Worm (Caenorhabditis elegans) whole organism, L4 larva: Measurements from ENCODE around the gene C56C10.9.

ENCODE experiments used
- D1046.2 ChIP-seq: fragments of 200-800 bp; sonication (Bioruptor generic); IDR thresholded peaks from 2 replicates; pipeline ENCODE4 v1.3.6; 2022; ENCODE audit warnings: missing genetic modification characterization, missing compliant biosample characterization
- F10B5.3 ChIP-seq: sonication (generic microtip); optimal IDR thresholded peaks from 2 replicates; lab custom pipeline; 2016; ENCODE audit warnings: mild to moderate bottlenecking, missing genetic modification characterization, missing compliant biosample characterization
- F26F4.8 ChIP-seq: fragments of 200-800 bp; sonication (Bioruptor generic); conservative IDR thresholded peaks from 2 replicates; pipeline ENCODE4 v1.3.6; 2022; ENCODE audit warnings: missing genetic modification characterization, missing compliant biosample characterization
- F49E8.2 ChIP-seq: sonication (generic microtip); optimal IDR thresholded peaks from 2 replicates; lab custom pipeline; 2016; ENCODE audit warnings: missing compliant biosample characterization, mild to moderate bottlenecking, missing genetic modification characterization, borderline replicate concordance
- Y105C5A.15 ChIP-seq: fragments of 200-800 bp; sonication (Bioruptor generic); IDR thresholded peaks from 2 replicates; pipeline ENCODE4 v1.3.6; 2022; ENCODE audit warnings: missing genetic modification characterization, missing compliant biosample characterization
- Y5F2A.4 ChIP-seq: fragments of 200-800 bp; sonication (Bioruptor generic); optimal IDR thresholded peaks from 2 replicates; lab custom pipeline; 2018; ENCODE audit warnings: mild to moderate bottlenecking, missing genetic modification characterization, missing compliant biosample characterization
- ZK546.5 ChIP-seq, 2 experiments: sonication (generic microtip); optimal IDR thresholded peaks; 2 replicates each; lab custom pipeline; 2017; ENCODE audit warnings: missing biosample characterization in 2 of 2, missing genetic modification characterization in 2 of 2
- aha-1 ChIP-seq: fragments of 150-350 bp; peaks from one replicate; lab custom pipeline; 2014; ENCODE audit warnings: missing biosample characterization, missing genetic modification characterization
- ama-1 ChIP-seq: fragments of 150-350 bp; optimal IDR thresholded peaks from 2 replicates; lab custom pipeline; 2014; ENCODE audit warnings: inconsistent platforms, mixed read lengths
- attf-4 ChIP-seq: sonication (generic microtip); optimal IDR thresholded peaks from 3 replicates; lab custom pipeline; 2017; ENCODE audit warnings: missing biosample characterization, missing genetic modification characterization
- ceh-32 ChIP-seq: sonication (generic microtip); optimal IDR thresholded peaks from 2 replicates; lab custom pipeline; 2016; ENCODE audit warnings: mild to moderate bottlenecking, missing genetic modification characterization, missing compliant biosample characterization; ENCODE audit not compliant: poor library complexity
- ceh-44 ChIP-seq: fragments of 200-800 bp; sonication (Bioruptor generic); IDR thresholded peaks from 2 replicates; pipeline ENCODE4 v1.3.6; 2022; ENCODE audit warnings: missing genetic modification reagents, missing genetic modification characterization, missing compliant biosample characterization
- ces-1 ChIP-seq: fragments of 150-350 bp; sonication (generic microtip); optimal IDR thresholded peaks from 4 replicates; lab custom pipeline; 2014; ENCODE audit warnings: missing biosample characterization, missing genetic modification reagents, missing genetic modification characterization
- cey-2 ChIP-seq: sonication (generic microtip); optimal IDR thresholded peaks from 3 replicates; lab custom pipeline; 2017; ENCODE audit warnings: missing genetic modification characterization, mild to moderate bottlenecking, missing compliant biosample characterization, antibody characterized with exemption, borderline replicate concordance; ENCODE audit not compliant: insufficient read depth
- ctbp-1 ChIP-seq: fragments of 200-800 bp; sonication (Bioruptor generic); IDR thresholded peaks from 2 replicates; pipeline ENCODE4 v1.3.6; 2022; ENCODE audit warnings: missing genetic modification reagents, missing genetic modification characterization, missing compliant biosample characterization
- dmd-6 ChIP-seq: fragments of 200-800 bp; sonication (Bioruptor generic); IDR thresholded peaks from 2 replicates; pipeline ENCODE4 v1.3.6; 2022; ENCODE audit warnings: missing genetic modification reagents, missing genetic modification characterization, missing compliant biosample characterization
- dmd-8 ChIP-seq: fragments of 200-800 bp; sonication (Bioruptor generic); IDR thresholded peaks from 2 replicates; pipeline ENCODE4 v1.3.6; 2022; ENCODE audit warnings: missing genetic modification characterization, missing compliant biosample characterization
- dpl-1 ChIP-seq: fragments of 150-350 bp; optimal IDR thresholded peaks from 2 replicates; lab custom pipeline; 2014; ENCODE audit warnings: missing biosample characterization, missing genetic modification reagents, missing genetic modification characterization
- dve-1 ChIP-seq: sonication (generic microtip); optimal IDR thresholded peaks from 2 replicates; lab custom pipeline; 2017; ENCODE audit warnings: antibody characterized with exemption, mild to moderate bottlenecking, missing genetic modification characterization, missing compliant biosample characterization; ENCODE audit not compliant: insufficient read depth
- egl-27 ChIP-seq: sonication (generic microtip); optimal IDR thresholded peaks from 3 replicates; lab custom pipeline; 2017; ENCODE audit warnings: missing biosample characterization, missing genetic modification reagents, missing genetic modification characterization
- fos-1 ChIP-seq: fragments of 150-350 bp; optimal IDR thresholded peaks from 2 replicates; lab custom pipeline; 2014; ENCODE audit warnings: missing biosample characterization, missing genetic modification characterization
- hif-1 ChIP-seq, 2 experiments: sonication (generic microtip); optimal IDR thresholded peaks; 2 replicates each; lab custom pipeline; 2016 to 2017; ENCODE audit warnings: missing compliant biosample characterization in 2 of 2, missing genetic modification characterization in 2 of 2, missing genetic modification reagents in 2 of 2, missing genotype in 2 of 2, mild to moderate bottlenecking in 1 of 2
- hlh-11 ChIP-seq: fragments of 200-800 bp; sonication (Bioruptor generic); optimal IDR thresholded peaks from 2 replicates; lab custom pipeline; 2018; ENCODE audit warnings: mild to moderate bottlenecking, missing genetic modification characterization, missing compliant biosample characterization
- hmg-1.1 ChIP-seq: fragments of 200-800 bp; sonication (Bioruptor generic); IDR thresholded peaks from 2 replicates; pipeline ENCODE4 v1.3.6; 2022; ENCODE audit warnings: missing genetic modification reagents, missing genetic modification characterization, missing compliant biosample characterization
- lim-7 ChIP-seq: fragments of 200-800 bp; sonication (Bioruptor generic); IDR thresholded peaks from 2 replicates; pipeline ENCODE4 v1.3.6; 2022; ENCODE audit warnings: missing genetic modification characterization, missing compliant biosample characterization
- lin-15B ChIP-seq: fragments of 150-350 bp; sonication (generic microtip); optimal IDR thresholded peaks from 3 replicates; lab custom pipeline; 2014; ENCODE audit warnings: missing biosample characterization, missing genetic modification characterization
- lir-3 ChIP-seq: sonication (generic microtip); optimal IDR thresholded peaks from 2 replicates; lab custom pipeline; 2016; ENCODE audit warnings: mild to moderate bottlenecking, missing genetic modification characterization, missing compliant biosample characterization
- lsy-2 ChIP-seq, 2 experiments: fragments of 150-350 bp in 1 of 2; sonication (generic microtip) in 1 of 2; optimal IDR thresholded peaks; 2 replicates each; lab custom pipeline; 2014 to 2017; ENCODE audit warnings: missing biosample characterization in 2 of 2, missing genetic modification characterization in 2 of 2
- mdl-1 ChIP-seq, 2 experiments: fragments of 150-350 bp in 1 of 2; sonication (generic microtip) in 1 of 2; optimal IDR thresholded peaks; 2 replicates each; lab custom pipeline; 2014 to 2017; ENCODE audit warnings: missing biosample characterization in 2 of 2, missing genetic modification characterization in 2 of 2
- mdt-29 ChIP-seq: fragments of 200-800 bp; sonication (Bioruptor generic); IDR thresholded peaks from 2 replicates; pipeline ENCODE4 v1.3.6; 2022; ENCODE audit warnings: missing genetic modification reagents, missing genetic modification characterization, missing compliant biosample characterization
- mes-2 ChIP-seq: sonication (generic microtip); optimal IDR thresholded peaks from 2 replicates; lab custom pipeline; 2016; ENCODE audit warnings: missing genotype, mild to moderate bottlenecking, missing genetic modification characterization, missing compliant biosample characterization; ENCODE audit not compliant: poor library complexity, severe bottlenecking
- mxl-3 ChIP-seq: fragments of 200-800 bp; sonication (Bioruptor generic); optimal IDR thresholded peaks from 2 replicates; lab custom pipeline; 2018; ENCODE audit warnings: mild to moderate bottlenecking, missing genetic modification characterization, missing compliant biosample characterization
- nhr-41 ChIP-seq: fragments of 200-800 bp; sonication (Bioruptor generic); IDR thresholded peaks from 2 replicates; pipeline ENCODE4 v1.3.6; 2022; ENCODE audit warnings: missing genetic modification reagents, missing genetic modification characterization, missing compliant biosample characterization
- nhr-42 ChIP-seq: fragments of 200-800 bp; sonication (Bioruptor generic); IDR thresholded peaks from 2 replicates; pipeline ENCODE4 v1.3.6; 2022; ENCODE audit warnings: missing genetic modification characterization, missing compliant biosample characterization
- nhr-48 ChIP-seq: sonication (generic microtip); optimal IDR thresholded peaks from 2 replicates; lab custom pipeline; 2016; ENCODE audit warnings: mild to moderate bottlenecking, missing genetic modification characterization, missing compliant biosample characterization
- nhr-6 ChIP-seq: fragments of 150-350 bp; optimal IDR thresholded peaks from 2 replicates; lab custom pipeline; 2014; ENCODE audit warnings: missing biosample characterization, missing genetic modification characterization
- nhr-76 ChIP-seq: fragments of 150-350 bp; optimal IDR thresholded peaks from 2 replicates; lab custom pipeline; 2014; ENCODE audit warnings: missing biosample characterization, missing genetic modification characterization
- nhr-77 ChIP-seq: fragments of 150-350 bp; optimal IDR thresholded peaks from 2 replicates; lab custom pipeline; 2014; ENCODE audit warnings: missing biosample characterization, missing genetic modification characterization
- pqm-1 ChIP-seq: sonication (generic microtip); optimal IDR thresholded peaks from 2 replicates; lab custom pipeline; 2017; ENCODE audit warnings: missing biosample characterization, missing genetic modification characterization
- rbr-2 ChIP-seq: sonication (generic microtip); optimal IDR thresholded peaks from 2 replicates; lab custom pipeline; 2016; ENCODE audit warnings: missing genotype, missing genetic modification characterization, missing compliant biosample characterization
- snpc-1.2 ChIP-seq: fragments of 200-800 bp; sonication (Bioruptor generic); IDR thresholded peaks from 2 replicates; pipeline ENCODE4 v1.3.6; 2022; ENCODE audit warnings: missing genetic modification reagents, missing genetic modification characterization, missing compliant biosample characterization
- spr-1 ChIP-seq: sonication (generic microtip); optimal IDR thresholded peaks from 2 replicates; lab custom pipeline; 2016; ENCODE audit warnings: mild to moderate bottlenecking, missing genetic modification characterization, missing compliant biosample characterization
- spr-3 ChIP-seq: fragments of 200-800 bp; sonication (Bioruptor generic); optimal IDR thresholded peaks from 2 replicates; lab custom pipeline; 2018; ENCODE audit warnings: mild to moderate bottlenecking, missing genetic modification characterization, missing compliant biosample characterization
- tag-97 ChIP-seq: fragments of 200-800 bp; sonication (Bioruptor generic); IDR thresholded peaks from 2 replicates; pipeline ENCODE4 v1.3.6; 2022; ENCODE audit warnings: missing genetic modification characterization, missing compliant biosample characterization
- unc-130 ChIP-seq: sonication (generic microtip); optimal IDR thresholded peaks from 2 replicates; lab custom pipeline; 2016; ENCODE audit warnings: missing genetic modification reagents, missing genetic modification characterization, missing compliant biosample characterization
- unc-39 ChIP-seq: sonication (generic microtip); optimal IDR thresholded peaks from 2 replicates; lab custom pipeline; 2017; ENCODE audit warnings: missing biosample characterization, missing genetic modification characterization
- unc-62 ChIP-seq, 3 experiments: fragments of 150-350 bp in 1 of 3; sonication (generic microtip); optimal IDR thresholded peaks in 2 of 3; peaks in 1 of 3; 1 replicate in 1 of 3; 2 replicates in 2 of 3; lab custom pipeline; 2014 to 2017; ENCODE audit warnings: missing biosample characterization in 3 of 3, missing genetic modification characterization in 3 of 3, missing genetic modification reagents in 3 of 3, missing genotype in 1 of 3
- vab-7 ChIP-seq: fragments of 200-800 bp; sonication (Bioruptor generic); IDR thresholded peaks from 2 replicates; pipeline ENCODE4 v1.3.6; 2022; ENCODE audit warnings: missing genetic modification reagents, missing genetic modification characterization, missing compliant biosample characterization
- zip-11 ChIP-seq: fragments of 200-800 bp; sonication (Bioruptor generic); IDR thresholded peaks from 2 replicates; pipeline ENCODE4 v1.3.6; 2022; ENCODE audit warnings: missing genetic modification characterization, missing compliant biosample characterization
- ztf-11 ChIP-seq: fragments of 150-350 bp; optimal IDR thresholded peaks from 2 replicates; lab custom pipeline; 2014; ENCODE audit warnings: missing biosample characterization, missing genetic modification characterization
- ztf-7 ChIP-seq: fragments of 150-350 bp; optimal IDR thresholded peaks from 2 replicates; lab custom pipeline; 2014; ENCODE audit warnings: missing biosample characterization, missing genetic modification characterization

Gene C56C10.9

DNA sequence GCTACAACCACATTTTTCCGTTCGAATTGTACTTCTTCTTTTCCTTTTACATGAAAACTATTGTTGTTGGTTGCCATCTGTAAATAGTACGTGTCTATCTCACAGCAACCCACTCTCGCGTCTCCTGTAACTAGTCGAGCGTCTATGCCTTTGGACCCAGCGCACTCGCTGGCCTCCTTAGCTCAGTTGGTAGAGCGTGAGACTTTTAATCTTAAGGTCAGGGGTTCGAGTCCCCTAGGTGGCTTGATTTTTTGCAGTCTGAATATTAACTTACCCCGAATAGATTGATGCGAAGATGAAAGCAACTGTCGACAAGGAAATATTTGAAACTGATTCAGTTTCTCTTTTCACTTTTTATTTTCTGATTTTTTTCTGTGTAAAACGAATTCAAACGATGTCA, 27.1 kb downstream of the C56C10.9 start, which contains the start of gene mpz-3 (continued):
- TF ChIP-seq mxl-3 (peak; percentile 42), mdl-1 (tag; optimal IDR thresholded peaks at IDR 0.05; lab: Kevin White, UChicago) (peak in 1 of 2 experiments; percentile 32), Y105C5A.15 (GFP tag; lab: Robert Waterston, UW) (0 out of 2 replicates have a peak, but pooled peaks have one; percentile 54), D1046.2 (GFP tag; lab: Robert Waterston, UW) (no peak), Y5F2A.4 (no peak), nhr-48 (tag; lab: Kevin White, UChicago) (peak; percentile 26), nhr-77 (peak; percentile 0), nhr-6 (tag; lab: Kevin White, UChicago) (no peak), cey-2 (tag; lab: Kevin White, UChicago) (no peak), hif-1 (tag; optimal IDR thresholded peaks at IDR 0.05; lab: Kevin White, UChicago) (no peak), dmd-6 (GFP tag; lab: Robert Waterston, UW) (no peak; the same call in 1 of the 2 replicates), F10B5.3 (tag; lab: Kevin White, UChicago) (no peak), ceh-44 (peak; percentile 70; the same call in 1 of the 2 replicates), dpl-1 (GFP tag; lab: Kevin White, UChicago) (no peak), lim-7 (GFP tag; lab: Robert Waterston, UW) (peak; percentile 87), vab-7 (GFP tag; lab: Robert Waterston, UW) (no peak), snpc-1.2 (GFP tag; lab: Robert Waterston, UW) (peak; percentile 49; the same call in 1 of the 2 replicates), mes-2 (tag; lab: Kevin White, UChicago) (no peak), zip-11 (no peak), unc-130 (GFP tag; lab: Kevin White, UChicago) (peak; percentile 47), spr-1 (tag; lab: Kevin White, UChicago) (no peak), ztf-7 (peak; percentile 34), dve-1 (tag; lab: Kevin White, UChicago) (no peak), egl-27 (tag; lab: Kevin White, UChicago) (no peak), unc-62 (GFP tag; optimal IDR thresholded peaks at IDR 0.05 in 1 of 2; lab: Kevin White, UChicago) (no peak), unc-62 (tag; optimal IDR thresholded peaks at IDR 0.05; lab: Kevin White, UChicago) (no peak), rbr-2 (tag; lab: Kevin White, UChicago) (peak; percentile 62), hmg-1.1 (GFP tag; lab: Robert Waterston, UW) (no peak; the same call in 1 of the 2 replicates), nhr-41 (peak; percentile 68; the same call in 1 of the 2 replicates), lsy-2 (tag; optimal IDR thresholded peaks at IDR 0.05; lab: Kevin White, UChicago) (no peak), aha-1 (peak; percentile 88), tag-97 (GFP tag; lab: Robert Waterston, UW) (no peak), dmd-8 (GFP tag; lab: Robert Waterston, UW) (no peak), ces-1 (GFP tag; lab: Kevin White, UChicago) (no peak), ZK546.5 (tag; optimal IDR thresholded peaks at IDR 0.05; lab: Kevin White, UChicago) (no peak), hlh-11 (tag; lab: Kevin White, UChicago) (no peak), F26F4.8 (GFP tag; lab: Robert Waterston, UW) (no peak), pqm-1 (tag; lab: Kevin White, UChicago) (no peak), F49E8.2 (tag; lab: Kevin White, UChicago) (no peak), nhr-42 (GFP tag; lab: Robert Waterston, UW) (no peak; the same call in 1 of the 2 replicates), lin-15B (no peak), lir-3 (no peak), ztf-11 (tag; lab: Kevin White, UChicago) (no peak), fos-1 (tag; lab: Kevin White, UChicago) (no peak), spr-3 (GFP tag; lab: Kevin White, UChicago) (no peak), ctbp-1 (GFP tag; lab: Robert Waterston, UW) (peak; percentile 55; the same call in 1 of the 2 replicates), unc-39 (tag; lab: Kevin White, UChicago) (no peak), mdt-29 (GFP tag; lab: Robert Waterston, UW) (peak; percentile 30; the same call in 1 of the 2 replicates), ama-1 (lab: Kevin White, UChicago) (no peak), nhr-76 (tag; lab: Kevin White, UChicago) (no peak), attf-4 (no peak), ceh-32 (tag; lab: Kevin White, UChicago) (no peak)
